Fruit fly (Drosophila melanogaster): ENCODE data around the gene Ccdc58.

DNA sequence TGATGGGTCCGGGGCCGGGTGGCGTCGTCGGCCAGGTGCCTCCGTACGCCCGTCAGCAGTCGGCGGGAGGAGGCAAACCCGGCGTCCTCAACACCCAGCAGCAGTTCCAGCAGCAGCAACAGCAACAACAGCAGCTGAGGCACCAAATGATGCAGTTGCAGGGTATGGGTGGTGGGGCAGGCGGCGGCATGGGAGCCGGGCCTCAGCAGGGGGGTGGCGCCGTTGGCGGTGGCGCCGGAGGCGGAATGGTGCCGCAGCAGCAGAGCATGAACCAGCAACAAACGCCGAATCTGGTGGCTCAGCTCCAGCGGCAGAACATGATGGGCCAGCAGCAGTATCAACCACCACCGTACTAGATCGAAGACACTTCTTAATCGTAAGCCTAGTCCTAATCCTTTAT is 39.5 kb downstream of the Ccdc58 start:
- no peak for TF ChIP-seq Sp1 (GFP tag; optimal IDR thresholded peaks at IDR 0.05)
- no peak for TF ChIP-seq CG9705 (GFP tag; optimal IDR thresholded peaks at IDR 0.05)

Measured in whole organism, wandering third instar larva.